Worm (Caenorhabditis elegans): ENCODE results near the gene C05E4.15.
A peak's percentile ranks its signal among the peaks of the same experiment; 100 is the strongest.

The C05E4.15 gene

DNA sequence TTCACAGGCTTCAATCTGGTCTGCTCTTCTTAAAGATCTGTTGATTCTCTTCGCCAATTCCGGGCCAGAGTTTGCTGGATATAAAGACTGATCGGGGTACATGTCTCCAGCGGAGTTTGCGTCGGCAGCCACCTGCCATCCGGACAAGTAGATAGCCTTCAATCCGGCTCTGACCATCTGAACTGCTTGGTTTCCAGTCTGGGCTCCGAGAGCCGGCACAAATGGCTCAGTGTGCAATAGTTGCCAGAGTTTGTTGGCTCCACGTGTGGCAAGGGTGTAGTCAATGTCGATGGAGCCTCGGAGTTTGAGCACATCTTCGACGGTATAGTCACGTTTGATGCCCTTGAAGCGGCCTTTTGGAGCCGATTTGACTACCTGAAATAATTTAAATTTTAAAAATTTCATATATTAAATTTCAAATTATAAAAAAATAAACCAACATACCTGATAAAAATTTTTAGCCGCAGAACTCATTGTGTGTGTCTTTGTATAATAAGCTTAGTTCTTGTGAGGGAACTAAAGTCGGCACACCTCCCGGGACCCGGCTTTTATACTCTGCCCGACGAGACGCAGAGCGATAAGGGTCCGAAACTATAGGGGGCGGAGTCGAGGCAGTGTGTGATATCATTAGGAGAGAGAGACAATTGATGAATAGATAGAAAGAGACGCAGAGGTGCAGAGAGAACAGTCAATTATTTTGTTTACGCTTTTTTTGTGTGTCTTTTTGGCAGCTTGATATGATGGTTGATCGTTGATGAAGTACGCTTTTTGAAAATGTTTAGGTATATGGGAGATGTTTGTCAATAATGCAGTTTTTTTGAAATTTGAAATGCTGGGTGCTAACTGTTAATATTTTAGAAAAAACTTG is 33.4 kb downstream of the C05E4.15 start, which contains the start of the genes icl-1 and srh-2 (continued):
- TF ChIP-seq Y95B8A.8 (GFP tag; IDR thresholded peaks at IDR 0.05) (peak; percentile 11; the same call in 1 of the 2 replicates), cebp-2 (GFP tag; IDR thresholded peaks at IDR 0.05) (no peak), nhr-90 (tag; optimal IDR thresholded peaks at IDR 0.05) (no peak), hrde-1 (tag; optimal IDR thresholded peaks at IDR 0.05; ENCODE audit: borderline replicate concordance) (no peak), snpc-4 (GFP tag; optimal IDR thresholded peaks at IDR 0.05) (no peak), snpc-4 (tag; optimal IDR thresholded peaks at IDR 0.05) (no peak), hmg-1.2 (GFP tag; IDR thresholded peaks at IDR 0.05) (peak; percentile 37; the same call in 1 of the 2 replicates), D2030.7 (GFP tag; IDR thresholded peaks at IDR 0.05) (no peak), rcor-1 (GFP tag; IDR thresholded peaks at IDR 0.05) (0 out of 2 replicates have a peak, but pooled peaks have one; percentile 36), chd-7 (tag; optimal IDR thresholded peaks at IDR 0.05) (peak; percentile 42), mxl-1 (tag; optimal IDR thresholded peaks at IDR 0.05) (no peak), hsf-1 (GFP tag; IDR thresholded peaks at IDR 0.05) (no peak; the same call in 1 of the 2 replicates), bed-1 (GFP tag; IDR thresholded peaks at IDR 0.05) (no peak), K11D2.4 (GFP tag; IDR thresholded peaks at IDR 0.05) (peak; percentile 73), lin-26 (GFP tag; IDR thresholded peaks at IDR 0.05) (peak; percentile 85), nhr-120 (GFP tag; IDR thresholded peaks at IDR 0.05) (no peak), lin-35 (GFP tag; optimal IDR thresholded peaks at IDR 0.05) (no peak), nfyb-1 (GFP tag; IDR thresholded peaks at IDR 0.05) (peak; percentile 68), lsl-1 (GFP tag; optimal IDR thresholded peaks at IDR 0.05) (no peak), ztf-3 (GFP tag; optimal IDR thresholded peaks at IDR 0.05) (peak; percentile 4), tlf-1 (GFP tag; optimal IDR thresholded peaks at IDR 0.05) (peak; percentile 21), him-1 (tag; optimal IDR thresholded peaks at IDR 0.05) (no peak), ama-1 (optimal IDR thresholded peaks at IDR 0.05) (peak; percentile 97), ama-1 (GFP tag; optimal IDR thresholded peaks at IDR 0.05) (no peak), dox-1 (GFP tag; IDR thresholded peaks at IDR 0.05) (peak; percentile 64), ceh-27 (GFP tag; optimal IDR thresholded peaks at IDR 0.05) (no peak), let-526 (GFP tag; IDR thresholded peaks at IDR 0.05) (0 out of 2 replicates have a peak, but pooled peaks have one; percentile 23), atf-7 (tag; optimal IDR thresholded peaks at IDR 0.05) (peak; percentile 47), F57C9.4 (tag; optimal IDR thresholded peaks at IDR 0.05) (no peak), aptf-2 (GFP tag; conservative IDR thresholded peaks at IDR 0.05) (no peak), nfya-2 (GFP tag; IDR thresholded peaks at IDR 0.05) (no peak), C17E4.6 (GFP tag; IDR thresholded peaks at IDR 0.05) (no peak), rpc-1 (optimal IDR thresholded peaks at IDR 0.05) (no peak), rpc-1 (tag; optimal IDR thresholded peaks at IDR 0.05) (no peak), B0019.2 (GFP tag; conservative IDR thresholded peaks at IDR 0.05) (0 out of 2 replicates have a peak, but pooled peaks have one; percentile 3)

DNA sequence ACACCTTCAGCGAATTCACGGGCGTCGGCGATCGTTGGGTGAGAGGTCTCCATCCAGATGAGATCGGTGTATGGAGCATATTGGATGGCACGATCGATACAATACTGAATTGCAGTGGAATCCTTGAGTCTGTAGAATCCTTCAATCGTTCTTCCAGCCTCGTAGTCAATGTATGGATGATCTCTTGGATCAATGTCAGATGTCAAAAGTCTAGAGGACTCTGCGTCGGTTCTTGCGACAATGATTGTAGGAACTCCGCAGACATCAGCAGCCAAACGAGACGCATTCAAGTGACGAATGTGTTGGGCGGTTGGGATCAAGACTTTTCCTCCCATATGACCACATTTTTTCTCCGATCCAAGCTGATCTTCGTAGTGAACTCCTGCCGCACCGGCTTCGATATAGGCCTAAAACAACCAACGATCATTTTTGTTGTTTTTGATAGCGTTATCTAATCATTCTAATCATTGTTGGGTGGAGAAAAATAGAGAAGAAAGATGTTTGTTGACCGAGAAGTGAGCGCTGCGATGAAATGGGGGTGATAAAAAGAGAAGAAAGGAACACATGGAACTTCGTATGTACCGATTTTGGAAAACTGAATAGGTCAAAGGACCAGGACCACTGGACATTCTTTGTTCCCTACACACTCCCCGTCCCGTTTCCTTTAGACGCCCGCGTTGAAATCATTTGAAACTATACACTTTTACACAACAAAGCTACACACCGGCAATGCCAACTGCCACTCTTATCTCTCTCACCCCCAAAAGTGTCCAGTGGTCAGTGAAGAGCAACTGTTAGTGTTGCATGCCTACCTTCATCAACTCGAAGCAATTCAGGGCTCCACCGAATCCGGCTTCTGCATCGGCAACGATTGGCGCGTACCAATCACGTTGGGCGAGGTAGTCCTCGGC is 34.3 kb downstream of the C05E4.15 start:
- TF ChIP-seq ZK185.1 (tag; optimal IDR thresholded peaks at IDR 0.05; ENCODE audit: poor library complexity, severe bottlenecking) (no peak), Y53G8AR.9 (GFP tag; conservative IDR thresholded peaks at IDR 0.05) (peak; percentile 35; the same call in 1 of the 2 replicates), dpff-1 (tag; optimal IDR thresholded peaks at IDR 0.05) (no peak), Y56A3A.18 (GFP tag; IDR thresholded peaks at IDR 0.05) (peak; percentile 41; the same call in 1 of the 2 replicates), ama-1 (optimal IDR thresholded peaks at IDR 0.05) (peak; percentile 38), ama-1 (GFP tag; optimal IDR thresholded peaks at IDR 0.05) (no peak), ztf-28 (GFP tag; IDR thresholded peaks at IDR 0.05) (0 out of 2 replicates have a peak, but pooled peaks have one; percentile 10), attf-3 (GFP tag; conservative IDR thresholded peaks at IDR 0.05) (no peak; the same call in 1 of the 2 replicates), ccch-3 (GFP tag; optimal IDR thresholded peaks at IDR 0.05) (no peak), zim-3 (tag; optimal IDR thresholded peaks at IDR 0.05) (no peak), K12H6.12 (tag; optimal IDR thresholded peaks at IDR 0.05) (peak; percentile 1), him-1 (tag; optimal IDR thresholded peaks at IDR 0.05) (no peak), B0336.3 (GFP tag; IDR thresholded peaks at IDR 0.05) (peak; percentile 7; the same call in 1 of the 2 replicates), lsy-27 (tag; optimal IDR thresholded peaks at IDR 0.05; ENCODE audit: borderline replicate concordance, insufficient read depth) (no peak)

All from whole organism, young adult.